Worm (Caenorhabditis elegans) whole organism, L2 larva: Measurements from ENCODE around the gene mrpl-50.

Source experiments
- C34F6.9 ChIP-seq: fragments of 150-350 bp; optimal IDR thresholded peaks from 2 replicates; lab custom pipeline; 2014; ENCODE audit warnings: missing biosample characterization, missing genetic modification characterization
- F13H6.1 ChIP-seq: sonication (generic microtip); optimal IDR thresholded peaks from 2 replicates; lab custom pipeline; 2016; ENCODE audit warnings: missing genetic modification characterization, missing compliant biosample characterization
- R02D3.7 ChIP-seq: fragments of 150-350 bp; optimal IDR thresholded peaks from 2 replicates; lab custom pipeline; 2014; ENCODE audit warnings: missing biosample characterization, missing genetic modification characterization
- Y55F3AM.14 ChIP-seq: fragments of 200-800 bp; sonication (Bioruptor generic); optimal IDR thresholded peaks from 2 replicates; lab custom pipeline; 2018; ENCODE audit warnings: mild to moderate bottlenecking, missing genetic modification characterization, missing compliant biosample characterization
- ZK546.5 ChIP-seq: sonication (generic microtip); optimal IDR thresholded peaks from 2 replicates; lab custom pipeline; 2017; ENCODE audit warnings: missing biosample characterization, missing genetic modification characterization
- alr-1 ChIP-seq: fragments of 150-350 bp; optimal IDR thresholded peaks from 2 replicates; lab custom pipeline; 2014; ENCODE audit warnings: missing biosample characterization, missing genetic modification characterization
- ama-1 ChIP-seq: fragments of 150-350 bp; optimal IDR thresholded peaks from 2 replicates; lab custom pipeline; 2018; ENCODE audit warnings: inconsistent platforms
- blmp-1 ChIP-seq: sonication (generic microtip); optimal IDR thresholded peaks from 2 replicates; lab custom pipeline; 2017; ENCODE audit warnings: missing genetic modification characterization, mild to moderate bottlenecking, missing compliant biosample characterization, antibody characterized with exemption, moderate library complexity; ENCODE audit not compliant: insufficient read depth
- ceh-16 ChIP-seq: fragments of 150-350 bp; optimal IDR thresholded peaks from 2 replicates; lab custom pipeline; 2014; ENCODE audit warnings: missing biosample characterization, missing genetic modification characterization
- ceh-82 ChIP-seq: fragments of 150-350 bp; optimal IDR thresholded peaks from 2 replicates; lab custom pipeline; 2014; ENCODE audit warnings: missing biosample characterization, missing genetic modification characterization
- crh-2 ChIP-seq: sonication (generic microtip); optimal IDR thresholded peaks from 2 replicates; lab custom pipeline; 2017; ENCODE audit warnings: missing biosample characterization, missing genetic modification characterization
- dmd-4 ChIP-seq: sonication (generic microtip); optimal IDR thresholded peaks from 2 replicates; lab custom pipeline; 2017; ENCODE audit warnings: missing biosample characterization, missing genetic modification characterization
- egl-27 ChIP-seq: sonication (generic microtip); optimal IDR thresholded peaks from 3 replicates; lab custom pipeline; 2017; ENCODE audit warnings: missing biosample characterization, missing genetic modification reagents, missing genetic modification characterization
- elt-1 ChIP-seq: fragments of 150-350 bp; optimal IDR thresholded peaks from 2 replicates; lab custom pipeline; 2014; ENCODE audit warnings: missing biosample characterization, missing genetic modification characterization
- elt-3 ChIP-seq: sonication (generic microtip); optimal IDR thresholded peaks from 2 replicates; lab custom pipeline; 2017; ENCODE audit warnings: missing biosample characterization, missing genetic modification characterization
- fos-1 ChIP-seq: fragments of 150-350 bp; optimal IDR thresholded peaks from 2 replicates; lab custom pipeline; 2014; ENCODE audit warnings: missing biosample characterization, missing genetic modification characterization
- gmeb-1 ChIP-seq: fragments of 150-350 bp; optimal IDR thresholded peaks from 2 replicates; lab custom pipeline; 2014; ENCODE audit warnings: missing biosample characterization, missing genetic modification characterization
- lin-11 ChIP-seq: fragments of 150-350 bp; sonication (generic microtip); optimal IDR thresholded peaks from 2 replicates; lab custom pipeline; 2014; ENCODE audit warnings: missing biosample characterization, missing genetic modification characterization, inconsistent platforms, mixed read lengths
- lin-13 ChIP-seq: fragments of 150-350 bp; optimal IDR thresholded peaks from 2 replicates; lab custom pipeline; 2014; ENCODE audit warnings: missing biosample characterization, missing genetic modification reagents, missing genetic modification characterization
- lin-39 ChIP-seq: fragments of 150-350 bp; optimal IDR thresholded peaks from 2 replicates; lab custom pipeline; 2014; ENCODE audit warnings: missing biosample characterization, missing genetic modification reagents, missing genetic modification characterization
- lsy-2 ChIP-seq, 2 experiments: fragments of 150-350 bp in 1 of 2; sonication (generic microtip) in 1 of 2; optimal IDR thresholded peaks; 2 replicates each; lab custom pipeline; 2014 to 2017; ENCODE audit warnings: missing biosample characterization in 2 of 2, missing genetic modification characterization in 2 of 2
- mab-5 ChIP-seq: fragments of 150-350 bp; optimal IDR thresholded peaks from 2 replicates; lab custom pipeline; 2014; ENCODE audit warnings: missing biosample characterization, missing genetic modification characterization
- mbf-1 ChIP-seq: sonication (generic microtip); optimal IDR thresholded peaks from 2 replicates; lab custom pipeline; 2017; ENCODE audit warnings: missing biosample characterization, missing genetic modification characterization
- mdl-1 ChIP-seq, 2 experiments: fragments of 150-350 bp in 1 of 2; sonication (generic microtip) in 1 of 2; optimal IDR thresholded peaks; 2 replicates each; lab custom pipeline; 2017; ENCODE audit warnings: missing biosample characterization in 2 of 2, missing genetic modification characterization in 2 of 2
- nhr-11 ChIP-seq: fragments of 150-350 bp; optimal IDR thresholded peaks from 2 replicates; lab custom pipeline; 2014; ENCODE audit warnings: missing biosample characterization, missing genetic modification characterization
- nhr-12 ChIP-seq: fragments of 150-350 bp; optimal IDR thresholded peaks from 2 replicates; lab custom pipeline; 2014; ENCODE audit warnings: missing biosample characterization, missing genetic modification characterization
- nhr-129 ChIP-seq: fragments of 150-350 bp; optimal IDR thresholded peaks from 2 replicates; lab custom pipeline; 2014; ENCODE audit warnings: missing biosample characterization, missing genetic modification characterization
- nhr-21 ChIP-seq: fragments of 150-350 bp; optimal IDR thresholded peaks from 2 replicates; lab custom pipeline; 2014; ENCODE audit warnings: missing biosample characterization, missing genetic modification characterization
- nhr-23 ChIP-seq: fragments of 150-350 bp; optimal IDR thresholded peaks from 2 replicates; lab custom pipeline; 2014; ENCODE audit warnings: missing biosample characterization, missing genetic modification reagents, missing genetic modification characterization
- nhr-237 ChIP-seq: fragments of 150-350 bp; optimal IDR thresholded peaks from 2 replicates; lab custom pipeline; 2014; ENCODE audit warnings: missing biosample characterization, missing genetic modification characterization
- nhr-25 ChIP-seq: fragments of 150-350 bp; sonication (generic microtip); optimal IDR thresholded peaks from 3 replicates; lab custom pipeline; 2014; ENCODE audit warnings: missing biosample characterization, missing genetic modification characterization
- nhr-6 ChIP-seq: fragments of 150-350 bp; optimal IDR thresholded peaks from 2 replicates; lab custom pipeline; 2014; ENCODE audit warnings: missing biosample characterization, missing genetic modification characterization
- nhr-77 ChIP-seq: fragments of 150-350 bp; optimal IDR thresholded peaks from 2 replicates; lab custom pipeline; 2014; ENCODE audit warnings: missing biosample characterization, missing genetic modification characterization
- peb-1 ChIP-seq: fragments of 150-350 bp; optimal IDR thresholded peaks from 2 replicates; lab custom pipeline; 2014; ENCODE audit warnings: missing biosample characterization, missing genetic modification characterization
- sem-4 ChIP-seq: fragments of 150-350 bp; optimal IDR thresholded peaks from 2 replicates; lab custom pipeline; 2014; ENCODE audit warnings: missing biosample characterization, missing genetic modification reagents, missing genetic modification characterization
- skn-1 ChIP-seq: sonication (generic microtip); optimal IDR thresholded peaks from 2 replicates; lab custom pipeline; 2017; ENCODE audit warnings: missing biosample characterization, missing genetic modification characterization
- sma-3 ChIP-seq: sonication (generic microtip); optimal IDR thresholded peaks from 2 replicates; lab custom pipeline; 2016; ENCODE audit warnings: missing genetic modification reagents, missing genetic modification characterization, missing compliant biosample characterization
- sma-9 ChIP-seq, 2 experiments: fragments of 150-350 bp in 1 of 2; sonication (generic microtip) in 1 of 2; optimal IDR thresholded peaks; 2 replicates each; lab custom pipeline; 2014 to 2016; ENCODE audit warnings: missing genetic modification characterization in 2 of 2, mild to moderate bottlenecking in 1 of 2, missing biosample characterization in 1 of 2, missing compliant biosample characterization in 1 of 2, missing genetic modification reagents in 1 of 2, moderate library complexity in 1 of 2
- snpc-4 ChIP-seq: fragments of 150-350 bp; optimal IDR thresholded peaks from 2 replicates; lab custom pipeline; 2014; ENCODE audit warnings: missing biosample characterization, missing genetic modification characterization
- unc-39 ChIP-seq: fragments of 150-350 bp; optimal IDR thresholded peaks from 2 replicates; lab custom pipeline; 2014; ENCODE audit warnings: missing biosample characterization, missing genetic modification characterization
- unc-55 ChIP-seq: fragments of 150-350 bp; sonication (generic microtip); optimal IDR thresholded peaks from 3 replicates; lab custom pipeline; 2014; ENCODE audit warnings: missing biosample characterization, missing genetic modification reagents, missing genetic modification characterization
- unc-62 ChIP-seq: fragments of 150-350 bp; optimal IDR thresholded peaks from 2 replicates; lab custom pipeline; 2014; ENCODE audit warnings: missing biosample characterization, missing genetic modification reagents, missing genetic modification characterization
- ztf-1 ChIP-seq: fragments of 200-800 bp; sonication (Bioruptor generic); conservative IDR thresholded peaks from 2 replicates; pipeline ENCODE4 v1.3.6; 2022; ENCODE audit warnings: missing genetic modification characterization, missing compliant biosample characterization
- ztf-11 ChIP-seq: sonication (generic microtip); optimal IDR thresholded peaks from 2 replicates; lab custom pipeline; 2017; ENCODE audit warnings: missing biosample characterization, missing genetic modification characterization
- ztf-4 ChIP-seq: fragments of 150-350 bp; optimal IDR thresholded peaks from 2 replicates; lab custom pipeline; 2014; ENCODE audit warnings: missing biosample characterization, missing genetic modification characterization

Gene mrpl-50

ce11 chrII:8964835-8965234, 35.2 kb downstream of the mrpl-50 start, which contains the start of the genes ndub-3 and C18E9.2:
Gene ndub-3, minus strand, starts transcription at chrII:8964890.
Gene C18E9.2, plus strand, starts transcription at chrII:8965006.
- TF ChIP-seq skn-1 (tag; lab: Kevin White, UChicago) (no peak), lin-39 (tag; lab: Kevin White, UChicago) (no peak), dmd-4 (tag; lab: Kevin White, UChicago) (no peak), nhr-237 (tag; lab: Kevin White, UChicago) (no peak), nhr-12 (tag; lab: Kevin White, UChicago) (no peak), R02D3.7 (tag; lab: Kevin White, UChicago) (no peak), mdl-1 (tag; optimal IDR thresholded peaks at IDR 0.05; lab: Kevin White, UChicago) (no peak), ZK546.5 (tag; lab: Kevin White, UChicago) (no peak), fos-1 (peak; percentile 32), lin-11 (tag; lab: Kevin White, UChicago) (peak; percentile 52), nhr-129 (peak; percentile 60), unc-62 (GFP tag; lab: Kevin White, UChicago) (no peak), crh-2 (tag; lab: Kevin White, UChicago) (peak; percentile 40), ama-1 (lab: Kevin White, UChicago) (no peak), peb-1 (tag; lab: Kevin White, UChicago) (no peak), nhr-77 (tag; lab: Kevin White, UChicago) (no peak), unc-55 (GFP tag; lab: Kevin White, UChicago) (peak; percentile 78), sem-4 (no peak), F13H6.1 (tag; lab: Kevin White, UChicago) (no peak), nhr-21 (tag; lab: Kevin White, UChicago) (no peak), ceh-82 (tag; lab: Kevin White, UChicago) (no peak), C34F6.9 (tag; lab: Kevin White, UChicago) (peak; percentile 55), lsy-2 (tag; optimal IDR thresholded peaks at IDR 0.05; lab: Kevin White, UChicago) (peak in 1 of 2 experiments; percentile 66), nhr-6 (no peak), nhr-25 (tag; lab: Kevin White, UChicago) (no peak)

- TF ChIP-seq unc-55 (GFP tag; lab: Kevin White, UChicago) (peak; percentile 93), mab-5 (peak; percentile 88), C34F6.9 (tag; lab: Kevin White, UChicago) (peak; percentile 90), ama-1 (lab: Kevin White, UChicago) (no peak), ztf-11 (tag; lab: Kevin White, UChicago) (no peak), ztf-1 (GFP tag; lab: Robert Waterston, UW) (no peak), unc-39 (tag; lab: Kevin White, UChicago) (no peak), sma-3 (GFP tag; lab: Kevin White, UChicago) (peak; percentile 59), unc-62 (GFP tag; lab: Kevin White, UChicago) (no peak), egl-27 (peak; percentile 71), gmeb-1 (peak; percentile 96), ceh-16 (tag; lab: Kevin White, UChicago) (no peak), nhr-25 (tag; lab: Kevin White, UChicago) (peak; percentile 81), nhr-12 (tag; lab: Kevin White, UChicago) (no peak), R02D3.7 (tag; lab: Kevin White, UChicago) (peak; percentile 63), sma-9 (GFP tag; optimal IDR thresholded peaks at IDR 0.05; lab: Kevin White, UChicago) (peak; percentile 74), sma-9 (tag; optimal IDR thresholded peaks at IDR 0.05; lab: Kevin White, UChicago) (no peak), nhr-11 (tag; lab: Kevin White, UChicago) (no peak), nhr-21 (tag; lab: Kevin White, UChicago) (peak; percentile 50), lsy-2 (tag; optimal IDR thresholded peaks at IDR 0.05; lab: Kevin White, UChicago) (peak; percentile 86 to 94), mdl-1 (tag; optimal IDR thresholded peaks at IDR 0.05; lab: Kevin White, UChicago) (peak in 1 of 2 experiments; percentile 23), sem-4 (peak; percentile 1), elt-3 (no peak), blmp-1 (tag; lab: Kevin White, UChicago) (no peak), F13H6.1 (tag; lab: Kevin White, UChicago) (peak; percentile 83), nhr-237 (tag; lab: Kevin White, UChicago) (no peak), elt-1 (no peak), alr-1 (tag; lab: Kevin White, UChicago) (no peak), lin-13 (GFP tag; lab: Kevin White, UChicago) (peak; percentile 82), nhr-23 (no peak), crh-2 (tag; lab: Kevin White, UChicago) (peak; percentile 75), lin-11 (tag; lab: Kevin White, UChicago) (peak; percentile 61), fos-1 (peak; percentile 94), nhr-77 (tag; lab: Kevin White, UChicago) (no peak), snpc-4 (tag; lab: Kevin White, UChicago) (peak; percentile 26), nhr-6 (no peak), ztf-4 (tag; lab: Kevin White, UChicago) (peak; percentile 41), ceh-82 (tag; lab: Kevin White, UChicago) (no peak), mbf-1 (no peak), lin-39 (tag; lab: Kevin White, UChicago) (no peak), dmd-4 (tag; lab: Kevin White, UChicago) (no peak), Y55F3AM.14 (GFP tag; lab: Kevin White, UChicago) (no peak), peb-1 (tag; lab: Kevin White, UChicago) (no peak)
Observed at ce11 chrII:8969251-8970183, 39.9 kb downstream of the mrpl-50 start, which contains the start of the genes szy-20 and C18E9.5. Gene szy-20, minus strand, starts transcription at chrII:8969333. Gene C18E9.5, plus strand, starts transcription at chrII:8969980.
